Worm (Caenorhabditis elegans): ENCODE measurements around the gene Y39G8B.9.

- TF ChIP-seq ces-1 (GFP tag; optimal IDR thresholded peaks at IDR 0.05) (no peak), sptf-1 (tag; optimal IDR thresholded peaks at IDR 0.05) (no peak), mep-1 (tag; optimal IDR thresholded peaks at IDR 0.05) (no peak), nhr-237 (tag; optimal IDR thresholded peaks at IDR 0.05) (no peak), ceh-39 (tag; optimal IDR thresholded peaks at IDR 0.05) (no peak), unc-120 (tag; optimal IDR thresholded peaks at IDR 0.05; ENCODE audit: poor library complexity, severe bottlenecking) (no peak), unc-62 (GFP tag; optimal IDR thresholded peaks at IDR 0.05) (no peak), snpc-4 (tag; optimal IDR thresholded peaks at IDR 0.05) (no peak), ztf-11 (tag; optimal IDR thresholded peaks at IDR 0.05) (no peak), pha-4 (tag; optimal IDR thresholded peaks at IDR 0.05) (no peak), nhr-12 (tag; optimal IDR thresholded peaks at IDR 0.05) (no peak), nhr-2 (tag; optimal IDR thresholded peaks at IDR 0.05) (no peak)
These were observed 17.8 kb downstream of the Y39G8B.9 start, which contains the start of gene F01D5.2 for ce11 chrII:13998964-13999363.

Measured in whole organism, mixed stage, embryonic.